1 fruit fly cellular context compared by ENCODE assay signal in the genomic region with DNA sequence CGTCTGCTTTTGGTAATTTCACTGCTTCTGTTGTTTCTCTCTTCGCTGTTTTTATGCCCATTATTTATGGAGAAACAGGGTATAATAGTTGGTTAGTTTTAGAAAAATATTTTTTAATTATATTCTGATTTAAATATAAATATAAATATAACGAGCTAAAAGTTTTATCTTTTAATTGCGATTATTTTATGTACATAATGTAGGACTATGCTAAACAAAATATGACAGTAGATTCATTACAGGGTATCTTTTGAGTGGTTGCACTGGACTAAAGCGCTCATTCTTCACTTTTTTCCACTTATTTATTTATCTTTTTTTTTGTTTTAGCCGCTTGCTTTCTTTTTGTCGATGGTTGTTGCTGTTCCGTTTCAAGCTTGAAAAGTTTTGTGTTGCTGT.
A peak's percentile ranks its signal among the peaks of the same experiment; 100 is the strongest.
TF ChIP-seq lines count a peak whose summit lies in the region.

No protein-coding gene starts in this region.

TF ChIP-seq in whole organism, embryonic, 481 proteins besides CTCF, POLR2A, EP300 and RAD21 (continued from another document and continues in another):
- TF ChIP-seq Hmr (GFP tag; optimal IDR thresholded peaks at IDR 0.05; lab: Kevin White, UChicago) (peak; percentile 38), CG6791 (GFP tag; IDR thresholded peaks at IDR 0.05; lab: Robert Waterston, UW; ENCODE audit: partially characterized antibody) (no peak), wek (GFP tag; optimal IDR thresholded peaks at IDR 0.05; lab: Kevin White, UChicago) (no peak), CG17829 (tag; optimal IDR thresholded peaks at IDR 0.05; lab: Kevin White, UChicago) (peak; percentile 34), CG14860 (GFP tag; IDR thresholded peaks at IDR 0.05; lab: Robert Waterston, UW; ENCODE audit: partially characterized antibody) (no peak), esg (GFP tag; conservative IDR thresholded peaks at IDR 0.05; lab: Robert Waterston, UW) (peak; percentile 24; the same call in 1 of the 2 replicates), CG12744 (GFP tag; optimal IDR thresholded peaks at IDR 0.05; lab: Kevin White, UChicago) (no peak), nerfin-2 (GFP tag; IDR thresholded peaks at IDR 0.05; lab: Robert Waterston, UW; ENCODE audit: partially characterized antibody) (no peak), CG8924 (tag; optimal IDR thresholded peaks at IDR 0.05; lab: Kevin White, UChicago) (peak; percentile 70), Sry-δ (GFP tag; optimal IDR thresholded peaks at IDR 0.05; lab: Kevin White, UChicago) (no peak), Scr (GFP tag; IDR thresholded peaks at IDR 0.05; lab: Robert Waterston, UW; ENCODE audit: partially characterized antibody) (no peak), slbo (GFP tag; IDR thresholded peaks at IDR 0.05; lab: Robert Waterston, UW) (peak; percentile 71; the same call in 1 of the 2 replicates), Sox102F (GFP tag; optimal IDR thresholded peaks at IDR 0.05; lab: Kevin White, UChicago) (peak; percentile 89), repo (GFP tag; optimal IDR thresholded peaks at IDR 0.05; lab: Kevin White, UChicago) (no peak), Lpt (GFP tag; optimal IDR thresholded peaks at IDR 0.05; lab: Kevin White, UChicago) (no peak), CG7987 (GFP tag; optimal IDR thresholded peaks at IDR 0.05; lab: Kevin White, UChicago) (no peak), lbe (GFP tag; optimal IDR thresholded peaks at IDR 0.05; lab: Kevin White, UChicago) (no peak), pita (GFP tag; optimal IDR thresholded peaks at IDR 0.05; lab: Kevin White, UChicago) (no peak), CG4282 (GFP tag; optimal IDR thresholded peaks at IDR 0.05; lab: Kevin White, UChicago) (no peak), hkb (optimal IDR thresholded peaks at IDR 0.05; lab: Kevin White, UChicago) (no peak), hkb (GFP tag; IDR thresholded peaks at IDR 0.05; lab: Robert Waterston, UW) (peak; percentile 66), jigr1 (GFP tag; IDR thresholded peaks at IDR 0.05; lab: Robert Waterston, UW) (no peak), CG33557 (GFP tag; optimal IDR thresholded peaks at IDR 0.05; lab: Kevin White, UChicago) (no peak), Rfx (GFP tag; IDR thresholded peaks at IDR 0.05; lab: Robert Waterston, UW) (peak; percentile 42; the same call in 1 of the 2 replicates), NfI (GFP tag; optimal IDR thresholded peaks at IDR 0.05; lab: Kevin White, UChicago) (no peak), pnt (GFP tag; optimal IDR thresholded peaks at IDR 0.05; lab: Kevin White, UChicago) (no peak), wdn (GFP tag; IDR thresholded peaks at IDR 0.05; lab: Robert Waterston, UW) (no peak), CG12236 (GFP tag; optimal IDR thresholded peaks at IDR 0.05; lab: Kevin White, UChicago) (no peak), pzg (GFP tag; optimal IDR thresholded peaks at IDR 0.05; lab: Kevin White, UChicago) (no peak), CG12071 (GFP tag; optimal IDR thresholded peaks at IDR 0.05; lab: Kevin White, UChicago) (no peak), CG11504 (tag; optimal IDR thresholded peaks at IDR 0.05; lab: Kevin White, UChicago) (peak; percentile 76), YL-1 (GFP tag; optimal IDR thresholded peaks at IDR 0.05; lab: Kevin White, UChicago) (no peak), CG1832 (GFP tag; optimal IDR thresholded peaks at IDR 0.05; lab: Kevin White, UChicago) (no peak), kay (GFP tag; optimal IDR thresholded peaks at IDR 0.05; lab: Kevin White, UChicago) (no peak), CG15011 (GFP tag; optimal IDR thresholded peaks at IDR 0.05; lab: Kevin White, UChicago) (no peak), chinmo (GFP tag; IDR thresholded peaks at IDR 0.05; lab: Robert Waterston, UW; ENCODE audit: partially characterized antibody) (no peak), seq (GFP tag; IDR thresholded peaks at IDR 0.05; lab: Robert Waterston, UW) (no peak), kni (GFP tag; optimal IDR thresholded peaks at IDR 0.05; lab: Kevin White, UChicago) (no peak), Bteb2 (GFP tag; optimal IDR thresholded peaks at IDR 0.05; lab: Kevin White, UChicago) (no peak), CG10147 (GFP tag; optimal IDR thresholded peaks at IDR 0.05; lab: Kevin White, UChicago) (no peak), fd3F (GFP tag; optimal IDR thresholded peaks at IDR 0.05; lab: Kevin White, UChicago) (no peak), CG17186 (GFP tag; optimal IDR thresholded peaks at IDR 0.05; lab: Kevin White, UChicago) (no peak), gce (GFP tag; IDR thresholded peaks at IDR 0.05; lab: Robert Waterston, UW) (0 out of 3 replicates have a peak, but pooled peaks have one; percentile 38), Hsf (GFP tag; optimal IDR thresholded peaks at IDR 0.05; lab: Kevin White, UChicago) (no peak), hth (optimal IDR thresholded peaks at IDR 0.05; lab: Kevin White, UChicago) (no peak), Antp (GFP tag; optimal IDR thresholded peaks at IDR 0.05; lab: Kevin White, UChicago) (no peak), CG34376 (GFP tag; optimal IDR thresholded peaks at IDR 0.05; lab: Kevin White, UChicago) (no peak), CG8388 (GFP tag; optimal IDR thresholded peaks at IDR 0.05; lab: Kevin White, UChicago) (peak; percentile 49), CG10209 (GFP tag; optimal IDR thresholded peaks at IDR 0.05; lab: Kevin White, UChicago) (peak; percentile 39), knrl (GFP tag; IDR thresholded peaks at IDR 0.05; lab: Robert Waterston, UW; ENCODE audit: partially characterized antibody) (no peak), disco-r (GFP tag; optimal IDR thresholded peaks at IDR 0.05; lab: Kevin White, UChicago) (no peak), ftz-f1 (GFP tag; optimal IDR thresholded peaks at IDR 0.05; lab: Kevin White, UChicago) (no peak), CG2129 (GFP tag; IDR thresholded peaks at IDR 0.05; lab: Robert Waterston, UW; ENCODE audit: partially characterized antibody) (no peak), CG8290 (GFP tag; optimal IDR thresholded peaks at IDR 0.05; lab: Kevin White, UChicago) (no peak), CG8290 (tag; optimal IDR thresholded peaks at IDR 0.05; lab: Kevin White, UChicago) (no peak), grn (GFP tag; optimal IDR thresholded peaks at IDR 0.05; lab: Kevin White, UChicago) (no peak), Dip2 (GFP tag; IDR thresholded peaks at IDR 0.05; lab: Robert Waterston, UW) (no peak), CG12299 (tag; optimal IDR thresholded peaks at IDR 0.05; lab: Kevin White, UChicago) (no peak), Ptx1 (GFP tag; IDR thresholded peaks at IDR 0.05; lab: Robert Waterston, UW) (peak; percentile 65), CG4424 (GFP tag; optimal IDR thresholded peaks at IDR 0.05; lab: Kevin White, UChicago) (no peak), dysf (GFP tag; IDR thresholded peaks at IDR 0.05; lab: Robert Waterston, UW) (peak; percentile 56; the same call in 1 of the 3 replicates), CG32772 (GFP tag; IDR thresholded peaks at IDR 0.05; lab: Robert Waterston, UW) (0 out of 2 replicates have a peak, but pooled peaks have one; percentile 48), CG30431 (GFP tag; optimal IDR thresholded peaks at IDR 0.05; lab: Kevin White, UChicago) (no peak), chn (GFP tag; optimal IDR thresholded peaks at IDR 0.05; lab: Kevin White, UChicago) (no peak), pho (GFP tag; optimal IDR thresholded peaks at IDR 0.05; lab: Kevin White, UChicago) (no peak), CG13287 (GFP tag; IDR thresholded peaks at IDR 0.05; lab: Robert Waterston, UW; ENCODE audit: partially characterized antibody) (no peak), tup (GFP tag; optimal IDR thresholded peaks at IDR 0.05; lab: Kevin White, UChicago) (no peak), Atf-2 (GFP tag; optimal IDR thresholded peaks at IDR 0.05; lab: Kevin White, UChicago) (no peak), corto (GFP tag; optimal IDR thresholded peaks at IDR 0.05; lab: Kevin White, UChicago) (no peak), CG31388 (GFP tag; optimal IDR thresholded peaks at IDR 0.05; lab: Kevin White, UChicago) (no peak), pum (GFP tag; optimal IDR thresholded peaks at IDR 0.05; lab: Kevin White, UChicago) (no peak), CG14667 (GFP tag; IDR thresholded peaks at IDR 0.05; lab: Robert Waterston, UW) (no peak; the same call in 1 of the 2 replicates), Stat92E (GFP tag; optimal IDR thresholded peaks at IDR 0.05; lab: Kevin White, UChicago) (no peak), nerfin-1 (tag; optimal IDR thresholded peaks at IDR 0.05; lab: Kevin White, UChicago) (no peak), vvl (GFP tag; IDR thresholded peaks at IDR 0.05; lab: Robert Waterston, UW) (peak; percentile 77), CG3281 (GFP tag; optimal IDR thresholded peaks at IDR 0.05; lab: Kevin White, UChicago) (no peak), tx (GFP tag; optimal IDR thresholded peaks at IDR 0.05; lab: Kevin White, UChicago) (no peak), ash1 (GFP tag; optimal IDR thresholded peaks at IDR 0.05; lab: Kevin White, UChicago) (no peak), Chrac-16 (GFP tag; optimal IDR thresholded peaks at IDR 0.05; lab: Kevin White, UChicago) (peak; percentile 29), Drgx (GFP tag; IDR thresholded peaks at IDR 0.05; lab: Robert Waterston, UW) (peak; percentile 50), pan (optimal IDR thresholded peaks at IDR 0.05; lab: Kevin White, UChicago) (no peak), pan (GFP tag; optimal IDR thresholded peaks at IDR 0.05 in 1 of 2, IDR thresholded peaks at IDR 0.05 in 1 of 2) (peak in 1 of 2 experiments; percentile 67), CG30020 (tag; optimal IDR thresholded peaks at IDR 0.05; lab: Kevin White, UChicago) (no peak), NC2α (GFP tag; optimal IDR thresholded peaks at IDR 0.05; lab: Kevin White, UChicago) (no peak), tgo (GFP tag; IDR thresholded peaks at IDR 0.05; lab: Robert Waterston, UW) (peak; percentile 68), Eip74EF (GFP tag; optimal IDR thresholded peaks at IDR 0.05; lab: Kevin White, UChicago) (peak in 1 of 2 experiments; percentile 18), CG15696 (tag; optimal IDR thresholded peaks at IDR 0.05; lab: Kevin White, UChicago) (no peak), sens-2 (GFP tag; IDR thresholded peaks at IDR 0.05; lab: Robert Waterston, UW) (no peak), CG2120 (GFP tag; optimal IDR thresholded peaks at IDR 0.05; lab: Kevin White, UChicago) (peak; percentile 34), CG12659 (GFP tag; optimal IDR thresholded peaks at IDR 0.05; lab: Kevin White, UChicago) (peak; percentile 40), CG10366 (GFP tag; IDR thresholded peaks at IDR 0.05; lab: Robert Waterston, UW) (peak; percentile 60), Nf-YA (GFP tag; IDR thresholded peaks at IDR 0.05; lab: Robert Waterston, UW) (peak; percentile 36; the same call in 1 of the 2 replicates), dm (GFP tag; optimal IDR thresholded peaks at IDR 0.05; lab: Kevin White, UChicago) (no peak), E2f2 (GFP tag; IDR thresholded peaks at IDR 0.05; lab: Robert Waterston, UW) (peak; percentile 38; the same call in 1 of the 2 replicates), chm (GFP tag; IDR thresholded peaks at IDR 0.05; lab: Robert Waterston, UW) (no peak), da (GFP tag; optimal IDR thresholded peaks at IDR 0.05; lab: Kevin White, UChicago) (no peak), CG13296 (GFP tag; optimal IDR thresholded peaks at IDR 0.05; lab: Kevin White, UChicago) (no peak), HLH3B (GFP tag; IDR thresholded peaks at IDR 0.05; lab: Robert Waterston, UW) (peak; percentile 49), fru (optimal IDR thresholded peaks at IDR 0.05; lab: Kevin White, UChicago) (no peak), Xrp1 (GFP tag; IDR thresholded peaks at IDR 0.05; lab: Robert Waterston, UW) (peak; percentile 67), gsb-n (tag; optimal IDR thresholded peaks at IDR 0.05; lab: Kevin White, UChicago) (no peak), CG18011 (GFP tag; optimal IDR thresholded peaks at IDR 0.05; lab: Kevin White, UChicago) (no peak), CG16813 (GFP tag; IDR thresholded peaks at IDR 0.05; lab: Robert Waterston, UW; ENCODE audit: partially characterized antibody) (no peak), prd (optimal IDR thresholded peaks at IDR 0.05; lab: Kevin White, UChicago) (no peak), prd (GFP tag; IDR thresholded peaks at IDR 0.05; lab: Robert Waterston, UW) (peak; percentile 48; the same call in 1 of the 3 replicates), Doc2 (GFP tag; IDR thresholded peaks at IDR 0.05; lab: Robert Waterston, UW) (no peak), CG11247 (GFP tag; IDR thresholded peaks at IDR 0.05; lab: Robert Waterston, UW) (no peak), Ssrp (tag; optimal IDR thresholded peaks at IDR 0.05; lab: Kevin White, UChicago) (peak; percentile 43), CG9932 (GFP tag; IDR thresholded peaks at IDR 0.05; lab: Robert Waterston, UW) (no peak), nmo (GFP tag; optimal IDR thresholded peaks at IDR 0.05; lab: Kevin White, UChicago) (peak; percentile 58), Dip3 (GFP tag; optimal IDR thresholded peaks at IDR 0.05; lab: Kevin White, UChicago) (no peak), CG18764 (GFP tag; optimal IDR thresholded peaks at IDR 0.05; lab: Kevin White, UChicago) (no peak), vfl (GFP tag; optimal IDR thresholded peaks at IDR 0.05; lab: Kevin White, UChicago) (no peak), Xbp1 (GFP tag; optimal IDR thresholded peaks at IDR 0.05; lab: Kevin White, UChicago) (peak; percentile 42), CG2889 (GFP tag; IDR thresholded peaks at IDR 0.05; lab: Robert Waterston, UW) (0 out of 3 replicates have a peak, but pooled peaks have one; percentile 17), CG4854 (GFP tag; optimal IDR thresholded peaks at IDR 0.05; lab: Kevin White, UChicago) (no peak), ewg (GFP tag; optimal IDR thresholded peaks at IDR 0.05; lab: Kevin White, UChicago) (peak; percentile 40), bcd (GFP tag; optimal IDR thresholded peaks at IDR 0.05; lab: Kevin White, UChicago) (no peak), en (GFP tag; optimal IDR thresholded peaks at IDR 0.05; lab: Kevin White, UChicago) (no peak), PHDP (tag; optimal IDR thresholded peaks at IDR 0.05; lab: Kevin White, UChicago) (peak; percentile 59), ap (GFP tag; IDR thresholded peaks at IDR 0.05; lab: Robert Waterston, UW) (no peak), Oaz (GFP tag; IDR thresholded peaks at IDR 0.05; lab: Robert Waterston, UW) (no peak), yki (optimal IDR thresholded peaks at IDR 0.05; lab: Kevin White, UChicago) (no peak), Six4 (GFP tag; optimal IDR thresholded peaks at IDR 0.05; lab: Kevin White, UChicago) (no peak), ind (GFP tag; optimal IDR thresholded peaks at IDR 0.05; lab: Kevin White, UChicago) (peak; percentile 45), BtbVII (GFP tag; optimal IDR thresholded peaks at IDR 0.05; lab: Kevin White, UChicago) (no peak), crc (GFP tag; optimal IDR thresholded peaks at IDR 0.05; lab: Kevin White, UChicago) (no peak), bigmax (GFP tag; optimal IDR thresholded peaks at IDR 0.05; lab: Kevin White, UChicago) (no peak), CG3847 (GFP tag; IDR thresholded peaks at IDR 0.05; lab: Robert Waterston, UW) (no peak), Spps (tag; optimal IDR thresholded peaks at IDR 0.05; lab: Kevin White, UChicago) (no peak)
